Worm (Caenorhabditis elegans) whole organism, L3 larva: ENCODE measurements around the gene unc-82.
A peak's percentile ranks its signal among the peaks of the same experiment; 100 is the strongest.

Source experiments
- R02D3.7 ChIP-seq: fragments of 150-350 bp; optimal IDR thresholded peaks from 2 replicates; lab custom pipeline; 2014; ENCODE audit warnings: missing biosample characterization, missing genetic modification characterization
- ZK546.5 ChIP-seq: sonication (generic microtip); optimal IDR thresholded peaks from 2 replicates; lab custom pipeline; 2017; ENCODE audit warnings: missing biosample characterization, missing genetic modification characterization
- ceh-16 ChIP-seq: sonication (generic microtip); optimal IDR thresholded peaks from 2 replicates; lab custom pipeline; 2017; ENCODE audit warnings: missing biosample characterization, missing genetic modification characterization
- ceh-28 ChIP-seq: fragments of 150-350 bp; optimal IDR thresholded peaks from 2 replicates; lab custom pipeline; 2014; ENCODE audit warnings: missing biosample characterization, missing genetic modification reagents, missing genetic modification characterization
- ceh-82 ChIP-seq: fragments of 150-350 bp; optimal IDR thresholded peaks from 2 replicates; lab custom pipeline; 2014; ENCODE audit warnings: missing biosample characterization, missing genetic modification characterization
- ceh-9 ChIP-seq: sonication (generic microtip); optimal IDR thresholded peaks from 2 replicates; lab custom pipeline; 2018; ENCODE audit warnings: missing biosample characterization, missing genetic modification characterization
- egl-27 ChIP-seq: sonication (generic microtip); optimal IDR thresholded peaks from 4 replicates; lab custom pipeline; 2017; ENCODE audit warnings: missing biosample characterization, missing genetic modification reagents, missing genetic modification characterization
- egl-5 ChIP-seq: fragments of 150-350 bp; optimal IDR thresholded peaks from 2 replicates; lab custom pipeline; 2017; ENCODE audit warnings: missing biosample characterization, missing genetic modification reagents, missing genetic modification characterization, inconsistent platforms
- elt-2 ChIP-seq: sonication (generic microtip); optimal IDR thresholded peaks from 2 replicates; lab custom pipeline; 2016; ENCODE audit warnings: missing genetic modification reagents, mild to moderate bottlenecking, missing genetic modification characterization, missing compliant biosample characterization
- eor-1 ChIP-seq, 2 experiments: fragments of 150-350 bp; optimal IDR thresholded peaks; 2 replicates each; lab custom pipeline; 2014 to 2018; ENCODE audit warnings: missing biosample characterization in 2 of 2, missing genetic modification characterization in 2 of 2
- fkh-2 ChIP-seq: fragments of 150-350 bp; optimal IDR thresholded peaks from 2 replicates; lab custom pipeline; 2014; ENCODE audit warnings: missing biosample characterization, missing genetic modification reagents, missing genetic modification characterization
- fos-1 ChIP-seq: fragments of 150-350 bp; optimal IDR thresholded peaks from 2 replicates; lab custom pipeline; 2014; ENCODE audit warnings: missing biosample characterization, missing genetic modification characterization
- hmg-11 ChIP-seq: sonication (generic microtip); optimal IDR thresholded peaks from 2 replicates; lab custom pipeline; 2016; ENCODE audit warnings: missing genetic modification characterization, missing compliant biosample characterization
- mml-1 ChIP-seq: fragments of 150-350 bp; sonication (generic microtip); optimal IDR thresholded peaks from 3 replicates; lab custom pipeline; 2014; ENCODE audit warnings: missing biosample characterization, missing genetic modification characterization
- nhr-12 ChIP-seq: fragments of 150-350 bp; optimal IDR thresholded peaks from 2 replicates; lab custom pipeline; 2014; ENCODE audit warnings: missing biosample characterization, missing genetic modification characterization
- nhr-237 ChIP-seq: fragments of 150-350 bp; optimal IDR thresholded peaks from 2 replicates; lab custom pipeline; 2014; ENCODE audit warnings: missing biosample characterization, missing genetic modification characterization
- nhr-25 ChIP-seq: sonication (generic microtip); optimal IDR thresholded peaks from 2 replicates; lab custom pipeline; 2017; ENCODE audit warnings: missing biosample characterization, missing genetic modification characterization
- nhr-28 ChIP-seq: fragments of 150-350 bp; optimal IDR thresholded peaks from 2 replicates; lab custom pipeline; 2014; ENCODE audit warnings: missing biosample characterization, missing genetic modification characterization
- nhr-43 ChIP-seq: sonication (generic microtip); optimal IDR thresholded peaks from 2 replicates; lab custom pipeline; 2016; ENCODE audit warnings: mild to moderate bottlenecking, missing genetic modification characterization, missing compliant biosample characterization; ENCODE audit not compliant: poor library complexity, severe bottlenecking
- nhr-67 ChIP-seq: fragments of 150-350 bp; optimal IDR thresholded peaks from 2 replicates; lab custom pipeline; 2014; ENCODE audit warnings: missing biosample characterization, missing genetic modification characterization
- nhr-76 ChIP-seq: fragments of 150-350 bp; sonication (generic microtip); optimal IDR thresholded peaks from 5 replicates; lab custom pipeline; 2014; ENCODE audit warnings: missing biosample characterization, missing genetic modification characterization
- nhr-77 ChIP-seq: fragments of 150-350 bp; optimal IDR thresholded peaks from 2 replicates; lab custom pipeline; 2014; ENCODE audit warnings: missing biosample characterization, missing genetic modification characterization
- pha-4 ChIP-seq: fragments of 150-350 bp; optimal IDR thresholded peaks from 2 replicates; lab custom pipeline; 2014; ENCODE audit warnings: missing biosample characterization, missing genetic modification reagents, missing genetic modification characterization
- pqm-1 ChIP-seq: fragments of 150-350 bp; optimal IDR thresholded peaks from 2 replicates; lab custom pipeline; 2017; ENCODE audit warnings: missing biosample characterization, missing genetic modification characterization, inconsistent platforms
- skn-1 ChIP-seq: fragments of 150-350 bp; optimal IDR thresholded peaks from 2 replicates; lab custom pipeline; 2014; ENCODE audit warnings: missing biosample characterization, missing genetic modification characterization
- snpc-4 ChIP-seq: fragments of 150-350 bp; optimal IDR thresholded peaks from 2 replicates; lab custom pipeline; 2014; ENCODE audit warnings: missing biosample characterization, missing genetic modification characterization
- tbx-2 ChIP-seq: sonication (generic microtip); optimal IDR thresholded peaks from 2 replicates; lab custom pipeline; 2016; ENCODE audit warnings: mild to moderate bottlenecking, missing genetic modification characterization, missing compliant biosample characterization
- zag-1 ChIP-seq: fragments of 150-350 bp; optimal IDR thresholded peaks from 2 replicates; lab custom pipeline; 2014; ENCODE audit warnings: missing biosample characterization, missing genetic modification characterization
- ztf-11 ChIP-seq: fragments of 150-350 bp; optimal IDR thresholded peaks from 2 replicates; lab custom pipeline; 2014; ENCODE audit warnings: missing biosample characterization, missing genetic modification characterization
- ztf-4 ChIP-seq: fragments of 150-350 bp; optimal IDR thresholded peaks from 2 replicates; lab custom pipeline; 2014; ENCODE audit warnings: missing biosample characterization, missing genetic modification characterization

unc-82 gene

ce11 chrIV:7433858-7434257, 9.6 kb downstream of the unc-82 start, which contains the start of gene B0496.11:
Gene B0496.11 (minus strand): TSS chrIV:7433958.
- TF ChIP-seq egl-5, result no peak
- TF ChIP-seq ceh-28 (tag; lab: Kevin White, UChicago), result no peak
- TF ChIP-seq snpc-4 (tag; lab: Kevin White, UChicago), result no peak
- no peak for TF ChIP-seq zag-1 (tag; lab: Kevin White, UChicago)
- TF ChIP-seq mml-1 (tag; lab: Kevin White, UChicago), result no peak
- no peak for TF ChIP-seq ceh-16 (tag; lab: Kevin White, UChicago)
- no peak for TF ChIP-seq nhr-43 (tag; lab: Kevin White, UChicago)

ce11 chrIV:7439377-7439776, 15.1 kb downstream of the unc-82 start:
- TF ChIP-seq nhr-76 (no peak), fos-1 (no peak), zag-1 (tag; lab: Kevin White, UChicago) (no peak), ztf-4 (tag; lab: Kevin White, UChicago) (no peak), mml-1 (tag; lab: Kevin White, UChicago) (no peak), egl-27 (tag; lab: Kevin White, UChicago) (no peak), ceh-9 (tag; lab: Kevin White, UChicago) (no peak), hmg-11 (tag; lab: Kevin White, UChicago) (no peak), ztf-11 (tag; lab: Kevin White, UChicago) (no peak)
- TF ChIP-seq, all 47 proteins: peak for 0

ce11 chrIV:7440238-7440637, 15.9 kb downstream of the unc-82 start:
- peak; percentile 8 for TF ChIP-seq nhr-43 (tag; lab: Kevin White, UChicago)
- no peak for TF ChIP-seq nhr-28 (tag; lab: Kevin White, UChicago)
- peak; percentile 20 for TF ChIP-seq elt-2 (tag; lab: Kevin White, UChicago)

- TF ChIP-seq tbx-2 (tag; lab: Kevin White, UChicago) (no peak), pha-4 (no peak)
- TF ChIP-seq, all 47 proteins: peak for 0
Measured at ce11 chrIV:7445236-7445635, 20.9 kb downstream of the unc-82 start, which contains the start of gene valv-1. Gene valv-1 (minus strand): TSS chrIV:7445336.

- TF ChIP-seq pha-4, result no peak
- TF ChIP-seq fkh-2 (tag; lab: Kevin White, UChicago), result no peak
- no peak for TF ChIP-seq ceh-28 (tag; lab: Kevin White, UChicago)
- no peak for TF ChIP-seq tbx-2 (tag; lab: Kevin White, UChicago)
- TF ChIP-seq nhr-12 (tag; lab: Kevin White, UChicago), result no peak
- no peak for TF ChIP-seq elt-2 (tag; lab: Kevin White, UChicago)
- TF ChIP-seq nhr-67 (tag; lab: Kevin White, UChicago), result no peak
- no peak for TF ChIP-seq nhr-77 (tag; lab: Kevin White, UChicago)
- TF ChIP-seq nhr-43 (tag; lab: Kevin White, UChicago), result no peak
- TF ChIP-seq ceh-82 (tag; lab: Kevin White, UChicago), result no peak
- TF ChIP-seq ZK546.5, result no peak
- no peak for TF ChIP-seq R02D3.7 (tag; lab: Kevin White, UChicago)
- TF ChIP-seq skn-1, result no peak
- TF ChIP-seq ceh-9 (tag; lab: Kevin White, UChicago), result no peak
- no peak for TF ChIP-seq pqm-1 (tag; lab: Kevin White, UChicago)
- no peak for TF ChIP-seq nhr-25 (tag; lab: Kevin White, UChicago)
- TF ChIP-seq, all 47 proteins: peak for 0
Measured at ce11 chrIV:7445995-7446394, 21.7 kb downstream of the unc-82 start, which contains the start of gene B0496.1. Gene B0496.1 (plus strand): TSS chrIV:7446295.

- TF ChIP-seq nhr-25 (tag; lab: Kevin White, UChicago), result no peak
- no peak for TF ChIP-seq eor-1 (tag; optimal IDR thresholded peaks at IDR 0.05; lab: Kevin White, UChicago)
- TF ChIP-seq ZK546.5, result no peak
- no peak for TF ChIP-seq ztf-11 (tag; lab: Kevin White, UChicago)
- TF ChIP-seq mml-1 (tag; lab: Kevin White, UChicago), result no peak
- TF ChIP-seq ceh-9 (tag; lab: Kevin White, UChicago), result no peak
- no peak for TF ChIP-seq nhr-237 (tag; lab: Kevin White, UChicago)
- no peak for TF ChIP-seq tbx-2 (tag; lab: Kevin White, UChicago)
- TF ChIP-seq ceh-16 (tag; lab: Kevin White, UChicago), result no peak
- no peak for TF ChIP-seq nhr-43 (tag; lab: Kevin White, UChicago)
- TF ChIP-seq nhr-12 (tag; lab: Kevin White, UChicago), result no peak
Measured at ce11 chrIV:7447556-7447955, 23.3 kb downstream of the unc-82 start, which contains the start of gene B0496.2. Gene B0496.2 (plus strand): TSS chrIV:7447856.
